Worm (Caenorhabditis elegans) whole organism, L3 larva: ENCODE results near the gene acy-3.
A peak's percentile ranks its signal among the peaks of the same experiment; 100 is the strongest.

Experiments
- R02D3.7 ChIP-seq: fragments of 150-350 bp; optimal IDR thresholded peaks from 2 replicates; lab custom pipeline; 2014; ENCODE audit warnings: missing biosample characterization, missing genetic modification characterization
- ZK546.5 ChIP-seq: sonication (generic microtip); optimal IDR thresholded peaks from 2 replicates; lab custom pipeline; 2017; ENCODE audit warnings: missing biosample characterization, missing genetic modification characterization
- aly-2 ChIP-seq: fragments of 150-350 bp; optimal IDR thresholded peaks from 2 replicates; lab custom pipeline; 2014; ENCODE audit warnings: missing biosample characterization, missing genetic modification characterization
- ama-1 ChIP-seq: fragments of 150-350 bp; optimal IDR thresholded peaks from 2 replicates; lab custom pipeline; 2018
- ceh-16 ChIP-seq: sonication (generic microtip); optimal IDR thresholded peaks from 2 replicates; lab custom pipeline; 2017; ENCODE audit warnings: missing biosample characterization, missing genetic modification characterization
- ceh-28 ChIP-seq: fragments of 150-350 bp; optimal IDR thresholded peaks from 2 replicates; lab custom pipeline; 2014; ENCODE audit warnings: missing biosample characterization, missing genetic modification reagents, missing genetic modification characterization
- ceh-82 ChIP-seq: fragments of 150-350 bp; optimal IDR thresholded peaks from 2 replicates; lab custom pipeline; 2014; ENCODE audit warnings: missing biosample characterization, missing genetic modification characterization
- daf-12 ChIP-seq: fragments of 150-350 bp; optimal IDR thresholded peaks from 2 replicates; lab custom pipeline; 2014; ENCODE audit warnings: missing biosample characterization, missing genetic modification reagents, missing genetic modification characterization
- egl-27 ChIP-seq: sonication (generic microtip); optimal IDR thresholded peaks from 4 replicates; lab custom pipeline; 2017; ENCODE audit warnings: missing biosample characterization, missing genetic modification reagents, missing genetic modification characterization
- egl-5 ChIP-seq: fragments of 150-350 bp; optimal IDR thresholded peaks from 2 replicates; lab custom pipeline; 2017; ENCODE audit warnings: missing biosample characterization, missing genetic modification reagents, missing genetic modification characterization, inconsistent platforms
- elt-1 ChIP-seq: fragments of 150-350 bp; optimal IDR thresholded peaks from 2 replicates; lab custom pipeline; 2014; ENCODE audit warnings: missing biosample characterization, missing genetic modification characterization
- elt-2 ChIP-seq: sonication (generic microtip); optimal IDR thresholded peaks from 2 replicates; lab custom pipeline; 2016; ENCODE audit warnings: missing genetic modification reagents, mild to moderate bottlenecking, missing genetic modification characterization, missing compliant biosample characterization
- elt-3 ChIP-seq, 3 experiments: fragments of 150-350 bp in 1 of 3; sonication (generic microtip) in 2 of 3; optimal IDR thresholded peaks; 2 replicates in 2 of 3; 4 replicates in 1 of 3; lab custom pipeline; 2014 to 2017; ENCODE audit warnings: missing biosample characterization in 3 of 3, missing genetic modification characterization in 3 of 3
- eor-1 ChIP-seq, 2 experiments: fragments of 150-350 bp; optimal IDR thresholded peaks; 2 replicates each; lab custom pipeline; 2014 to 2018; ENCODE audit warnings: missing biosample characterization in 2 of 2, missing genetic modification characterization in 2 of 2
- fkh-2 ChIP-seq: fragments of 150-350 bp; optimal IDR thresholded peaks from 2 replicates; lab custom pipeline; 2014; ENCODE audit warnings: missing biosample characterization, missing genetic modification reagents, missing genetic modification characterization
- hmg-11 ChIP-seq: sonication (generic microtip); optimal IDR thresholded peaks from 2 replicates; lab custom pipeline; 2016; ENCODE audit warnings: missing genetic modification characterization, missing compliant biosample characterization
- jun-1 ChIP-seq: fragments of 150-350 bp; optimal IDR thresholded peaks from 2 replicates; lab custom pipeline; 2014; ENCODE audit warnings: missing biosample characterization, missing genetic modification reagents, missing genetic modification characterization
- lin-15B ChIP-seq: fragments of 150-350 bp; optimal IDR thresholded peaks from 2 replicates; lab custom pipeline; 2014; ENCODE audit warnings: missing biosample characterization, missing genetic modification characterization
- lin-39 ChIP-seq: fragments of 150-350 bp; optimal IDR thresholded peaks from 2 replicates; lab custom pipeline; 2018; ENCODE audit warnings: missing biosample characterization, missing genetic modification reagents, missing genetic modification characterization
- lsy-12 ChIP-seq: sonication (generic microtip); optimal IDR thresholded peaks from 2 replicates; lab custom pipeline; 2016; ENCODE audit warnings: mild to moderate bottlenecking, missing genetic modification characterization, missing compliant biosample characterization
- mdl-1 ChIP-seq: fragments of 150-350 bp; optimal IDR thresholded peaks from 2 replicates; lab custom pipeline; 2014; ENCODE audit warnings: missing biosample characterization, missing genetic modification characterization
- mml-1 ChIP-seq: fragments of 150-350 bp; sonication (generic microtip); optimal IDR thresholded peaks from 3 replicates; lab custom pipeline; 2014; ENCODE audit warnings: missing biosample characterization, missing genetic modification characterization
- nfya-1 ChIP-seq: sonication (generic microtip); optimal IDR thresholded peaks from 2 replicates; lab custom pipeline; 2017; ENCODE audit warnings: missing genetic modification characterization, mild to moderate bottlenecking, missing compliant biosample characterization, antibody characterized with exemption, moderate library complexity; ENCODE audit not compliant: insufficient read depth
- nhr-11 ChIP-seq: fragments of 150-350 bp; optimal IDR thresholded peaks from 2 replicates; lab custom pipeline; 2014; ENCODE audit warnings: missing biosample characterization, missing genetic modification characterization
- nhr-12 ChIP-seq: fragments of 150-350 bp; optimal IDR thresholded peaks from 2 replicates; lab custom pipeline; 2014; ENCODE audit warnings: missing biosample characterization, missing genetic modification characterization
- nhr-23 ChIP-seq: fragments of 150-350 bp; optimal IDR thresholded peaks from 2 replicates; lab custom pipeline; 2014; ENCODE audit warnings: missing biosample characterization, missing genetic modification reagents, missing genetic modification characterization
- nhr-237 ChIP-seq: fragments of 150-350 bp; optimal IDR thresholded peaks from 2 replicates; lab custom pipeline; 2014; ENCODE audit warnings: missing biosample characterization, missing genetic modification characterization
- nhr-25 ChIP-seq: sonication (generic microtip); optimal IDR thresholded peaks from 2 replicates; lab custom pipeline; 2017; ENCODE audit warnings: missing biosample characterization, missing genetic modification characterization
- nhr-28 ChIP-seq: fragments of 150-350 bp; optimal IDR thresholded peaks from 2 replicates; lab custom pipeline; 2014; ENCODE audit warnings: missing biosample characterization, missing genetic modification characterization
- nhr-43 ChIP-seq: sonication (generic microtip); optimal IDR thresholded peaks from 2 replicates; lab custom pipeline; 2016; ENCODE audit warnings: mild to moderate bottlenecking, missing genetic modification characterization, missing compliant biosample characterization; ENCODE audit not compliant: poor library complexity, severe bottlenecking
- nhr-67 ChIP-seq: fragments of 150-350 bp; optimal IDR thresholded peaks from 2 replicates; lab custom pipeline; 2014; ENCODE audit warnings: missing biosample characterization, missing genetic modification characterization
- nhr-76 ChIP-seq: fragments of 150-350 bp; sonication (generic microtip); optimal IDR thresholded peaks from 5 replicates; lab custom pipeline; 2014; ENCODE audit warnings: missing biosample characterization, missing genetic modification characterization
- nhr-77 ChIP-seq: fragments of 150-350 bp; optimal IDR thresholded peaks from 2 replicates; lab custom pipeline; 2014; ENCODE audit warnings: missing biosample characterization, missing genetic modification characterization
- pha-4 ChIP-seq: fragments of 150-350 bp; optimal IDR thresholded peaks from 2 replicates; lab custom pipeline; 2014; ENCODE audit warnings: missing biosample characterization, missing genetic modification reagents, missing genetic modification characterization
- pqm-1 ChIP-seq: fragments of 150-350 bp; optimal IDR thresholded peaks from 2 replicates; lab custom pipeline; 2017; ENCODE audit warnings: missing biosample characterization, missing genetic modification characterization, inconsistent platforms
- sea-2 ChIP-seq: fragments of 150-350 bp; sonication (generic microtip); optimal IDR thresholded peaks from 4 replicates; lab custom pipeline; 2014; ENCODE audit warnings: missing biosample characterization, missing genetic modification reagents, missing genetic modification characterization
- skn-1 ChIP-seq: fragments of 150-350 bp; optimal IDR thresholded peaks from 2 replicates; lab custom pipeline; 2014; ENCODE audit warnings: missing biosample characterization, missing genetic modification characterization
- snpc-4 ChIP-seq: fragments of 150-350 bp; optimal IDR thresholded peaks from 2 replicates; lab custom pipeline; 2014; ENCODE audit warnings: missing biosample characterization, missing genetic modification characterization
- tbx-2 ChIP-seq: sonication (generic microtip); optimal IDR thresholded peaks from 2 replicates; lab custom pipeline; 2016; ENCODE audit warnings: mild to moderate bottlenecking, missing genetic modification characterization, missing compliant biosample characterization
- unc-39 ChIP-seq: sonication (generic microtip); optimal IDR thresholded peaks from 4 replicates; lab custom pipeline; 2017; ENCODE audit warnings: missing biosample characterization, missing genetic modification characterization
- unc-62 ChIP-seq: fragments of 150-350 bp; sonication (generic microtip); optimal IDR thresholded peaks from 4 replicates; lab custom pipeline; 2014; ENCODE audit warnings: missing biosample characterization, missing genetic modification reagents, missing genetic modification characterization
- zag-1 ChIP-seq: fragments of 150-350 bp; optimal IDR thresholded peaks from 2 replicates; lab custom pipeline; 2014; ENCODE audit warnings: missing biosample characterization, missing genetic modification characterization
- ztf-11 ChIP-seq: fragments of 150-350 bp; optimal IDR thresholded peaks from 2 replicates; lab custom pipeline; 2014; ENCODE audit warnings: missing biosample characterization, missing genetic modification characterization
- ztf-4 ChIP-seq: fragments of 150-350 bp; optimal IDR thresholded peaks from 2 replicates; lab custom pipeline; 2014; ENCODE audit warnings: missing biosample characterization, missing genetic modification characterization

Gene acy-3

ce11 chrIII:3821969-3822453, 35.7 kb upstream of the acy-3 start, which contains the start of gene amx-1:
Gene amx-1, plus strand, starts transcription at chrIII:3822403.
- TF ChIP-seq elt-1 (no peak), nhr-43 (no peak), pha-4 (no peak), ceh-28 (tag; lab: Kevin White, UChicago) (no peak), nhr-77 (tag; lab: Kevin White, UChicago) (no peak), mml-1 (tag; lab: Kevin White, UChicago) (no peak), elt-3 (tag; optimal IDR thresholded peaks at IDR 0.05; lab: Kevin White, UChicago) (no peak), unc-62 (GFP tag; lab: Kevin White, UChicago) (no peak), nhr-12 (tag; lab: Kevin White, UChicago) (no peak), daf-12 (tag; lab: Kevin White, UChicago) (no peak), ceh-82 (tag; lab: Kevin White, UChicago) (no peak), elt-2 (tag; lab: Kevin White, UChicago) (no peak), unc-39 (tag; lab: Kevin White, UChicago) (no peak), hmg-11 (tag; lab: Kevin White, UChicago) (no peak)

- TF ChIP-seq ama-1 (lab: Kevin White, UChicago) (no peak), nhr-76 (tag; lab: Kevin White, UChicago) (no peak), jun-1 (tag; lab: Kevin White, UChicago) (no peak), fkh-2 (tag; lab: Kevin White, UChicago) (no peak), unc-62 (GFP tag; lab: Kevin White, UChicago) (no peak), aly-2 (tag; lab: Kevin White, UChicago) (no peak), eor-1 (tag; optimal IDR thresholded peaks at IDR 0.05; lab: Kevin White, UChicago) (no peak), lin-39 (peak; percentile 19), nhr-25 (tag; lab: Kevin White, UChicago) (peak; percentile 64), elt-3 (tag; optimal IDR thresholded peaks at IDR 0.05; lab: Kevin White, UChicago) (no peak), pqm-1 (peak; percentile 54), ZK546.5 (tag; lab: Kevin White, UChicago) (no peak), nhr-11 (no peak), nhr-67 (tag; lab: Kevin White, UChicago) (no peak), zag-1 (tag; lab: Kevin White, UChicago) (no peak), hmg-11 (tag; lab: Kevin White, UChicago) (peak; percentile 80), ztf-11 (no peak), ztf-4 (tag; lab: Kevin White, UChicago) (no peak), nfya-1 (tag; lab: Kevin White, UChicago) (peak; percentile 81), elt-2 (tag; lab: Kevin White, UChicago) (peak; percentile 44), daf-12 (tag; lab: Kevin White, UChicago) (no peak), mdl-1 (tag; lab: Kevin White, UChicago) (no peak), ceh-82 (tag; lab: Kevin White, UChicago) (no peak), ceh-16 (tag; lab: Kevin White, UChicago) (no peak), nhr-12 (tag; lab: Kevin White, UChicago) (no peak), nhr-237 (tag; lab: Kevin White, UChicago) (no peak), nhr-23 (peak; percentile 78), unc-39 (tag; lab: Kevin White, UChicago) (no peak), snpc-4 (tag; lab: Kevin White, UChicago) (peak; percentile 56), elt-1 (no peak), pha-4 (peak; percentile 77), skn-1 (peak; percentile 27), egl-5 (tag; lab: Kevin White, UChicago) (no peak), nhr-77 (tag; lab: Kevin White, UChicago) (no peak), lsy-12 (tag; lab: Kevin White, UChicago) (no peak), R02D3.7 (tag; lab: Kevin White, UChicago) (peak; percentile 22), egl-27 (no peak), tbx-2 (no peak), nhr-43 (no peak), lin-15B (peak; percentile 57), ceh-28 (tag; lab: Kevin White, UChicago) (no peak), nhr-28 (tag; lab: Kevin White, UChicago) (no peak), sea-2 (GFP tag; lab: Kevin White, UChicago) (no peak)
Observed at ce11 chrIII:3820134-3820533, 33.9 kb upstream of the acy-3 start.
